Fruit fly (Drosophila melanogaster): ENCODE results near the gene opm.

Gene opm

DNA sequence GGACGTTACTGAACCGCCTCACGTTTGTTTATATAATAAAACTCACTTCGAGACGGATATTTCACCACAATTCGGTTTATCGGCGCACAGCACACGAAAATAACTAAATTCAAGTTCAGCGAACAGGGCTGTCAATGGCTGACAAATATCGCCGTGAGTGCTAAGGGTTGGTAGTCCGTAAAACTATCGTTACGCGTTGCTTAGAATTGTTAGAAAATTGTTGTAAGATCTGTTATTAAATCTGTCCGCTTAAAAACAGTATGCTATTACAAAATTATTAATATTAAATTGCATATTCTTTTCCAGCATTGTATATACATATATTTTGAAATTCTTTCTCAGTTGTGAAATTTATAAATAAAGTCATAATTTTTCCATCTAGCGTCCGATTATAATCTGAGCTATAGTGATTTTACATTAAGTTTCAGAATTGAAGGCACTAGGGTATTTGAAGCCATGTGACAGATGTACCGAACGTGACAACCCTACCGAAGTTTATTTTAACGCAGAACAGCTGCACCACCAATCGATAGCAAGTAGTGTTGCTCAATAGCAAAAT, 18.4 kb upstream of the opm start, which contains the start of gene Cox17 (continued):
- no peak for TF ChIP-seq CG8359 (GFP tag; optimal IDR thresholded peaks at IDR 0.05; ENCODE audit: borderline replicate concordance)
- TF ChIP-seq HHEX (GFP tag; optimal IDR thresholded peaks at IDR 0.05) = peak; percentile 61
- TF ChIP-seq aop (GFP tag; IDR thresholded peaks at IDR 0.05) = no peak
- peak; percentile 41 for TF ChIP-seq CG6654 (GFP tag; optimal IDR thresholded peaks at IDR 0.05)
- no peak for TF ChIP-seq CG6175 (GFP tag; IDR thresholded peaks at IDR 0.05)

DNA sequence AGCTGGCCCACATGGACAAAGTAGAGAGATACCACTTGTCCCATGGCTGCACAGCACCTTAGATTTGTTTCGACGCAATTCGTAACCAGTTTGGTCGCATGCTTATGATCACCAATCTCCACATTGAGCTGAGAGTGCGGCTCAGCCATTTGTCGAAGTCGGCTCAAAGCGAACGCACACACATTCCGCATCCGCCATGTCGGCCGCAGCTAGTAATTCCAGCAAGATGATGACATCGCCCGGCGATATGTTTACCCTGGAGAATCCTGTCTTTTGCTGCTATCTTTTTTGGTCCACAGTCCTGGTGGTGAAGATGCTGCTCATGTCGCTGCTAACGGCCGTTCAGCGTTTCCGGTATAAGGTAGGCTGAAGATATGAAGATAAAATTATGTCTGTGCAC, 16.4 kb upstream of the opm start, which contains the start of gene CG33178:
TSS of gene CG33178 (plus strand) at position 147 of the 400 bp plus-strand sequence.
- TF ChIP-seq Med (GFP tag) (peak; percentile 61), CG12236 (GFP tag; optimal IDR thresholded peaks at IDR 0.05) (no peak), fd3F (GFP tag; optimal IDR thresholded peaks at IDR 0.05) (no peak), ab (GFP tag; optimal IDR thresholded peaks at IDR 0.05) (no peak), usp (GFP tag; optimal IDR thresholded peaks at IDR 0.05) (no peak), wek (GFP tag; optimal IDR thresholded peaks at IDR 0.05) (no peak), Deaf1 (tag; optimal IDR thresholded peaks at IDR 0.05) (peak; percentile 17), ci (GFP tag; IDR thresholded peaks at IDR 0.05) (0 out of 3 replicates have a peak, but pooled peaks have one; percentile 6), disco-r (GFP tag; optimal IDR thresholded peaks at IDR 0.05) (no peak), CG4730 (GFP tag; IDR thresholded peaks at IDR 0.05) (no peak), Atf6 (GFP tag; IDR thresholded peaks at IDR 0.05) (0 out of 2 replicates have a peak, but pooled peaks have one; percentile 20), CG15073 (GFP tag; optimal IDR thresholded peaks at IDR 0.05) (no peak), chinmo (GFP tag; IDR thresholded peaks at IDR 0.05; ENCODE audit: partially characterized antibody) (peak; percentile 80; the same call in 3 of the 4 replicates), bcd (GFP tag; optimal IDR thresholded peaks at IDR 0.05) (no peak), sd (tag; optimal IDR thresholded peaks at IDR 0.05) (peak; percentile 49)

DNA sequence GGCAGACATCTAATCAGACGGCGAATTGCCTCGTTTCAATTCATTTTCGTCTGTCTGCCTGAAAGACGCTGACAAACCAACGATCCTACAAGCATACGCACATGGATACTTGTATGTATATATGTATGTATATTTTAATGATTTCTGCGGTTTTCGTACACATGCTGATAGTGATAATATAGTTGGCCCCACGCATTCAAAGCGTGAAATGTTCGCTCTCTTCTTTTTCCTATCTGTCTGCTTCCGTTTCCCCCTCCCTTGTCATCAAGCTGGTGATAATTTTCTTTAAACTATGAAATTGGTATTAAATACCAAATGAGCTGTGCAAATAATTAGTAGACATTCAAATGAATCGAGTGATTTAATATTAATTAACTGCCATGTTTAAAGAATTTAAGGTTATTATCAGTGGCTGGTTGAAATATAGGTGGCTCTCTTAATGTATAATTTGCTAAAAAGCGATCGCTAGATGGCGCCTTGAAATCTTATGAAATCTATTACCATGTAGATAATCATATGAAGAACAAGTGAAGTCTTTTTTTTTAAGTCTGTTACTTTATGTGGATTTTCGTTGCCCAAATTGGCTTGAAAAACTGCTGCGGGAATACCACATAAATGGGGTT, 14.7 kb upstream of the opm start, which contains the start of gene CG33177:
TSS of gene CG33177 (plus strand) at position 588 of the 623 bp plus-strand sequence.
- TF ChIP-seq CG2199 (GFP tag; IDR thresholded peaks at IDR 0.05) = peak; percentile 83; the same call in 2 of the 3 replicates
- TF ChIP-seq CG10543 (GFP tag; optimal IDR thresholded peaks at IDR 0.05) = peak; percentile 26
- TF ChIP-seq CG15696 (tag; optimal IDR thresholded peaks at IDR 0.05) = peak; percentile 32
- TF ChIP-seq nerfin-2 (GFP tag; IDR thresholded peaks at IDR 0.05; ENCODE audit: partially characterized antibody) = no peak
- TF ChIP-seq Tbp (GFP tag; optimal IDR thresholded peaks at IDR 0.05) = no peak
- TF ChIP-seq CG16815 (GFP tag; optimal IDR thresholded peaks at IDR 0.05) = no peak
- TF ChIP-seq Eip74EF (GFP tag; optimal IDR thresholded peaks at IDR 0.05) = peak in 1 of 2 experiments; percentile 34
- TF ChIP-seq CG1603 (tag; optimal IDR thresholded peaks at IDR 0.05) = peak; percentile 37
- TF ChIP-seq CG6813 (GFP tag; optimal IDR thresholded peaks at IDR 0.05) = no peak
- TF ChIP-seq CHES-1-like (GFP tag; optimal IDR thresholded peaks at IDR 0.05) = no peak
- TF ChIP-seq Drgx (GFP tag; IDR thresholded peaks at IDR 0.05) = no peak
- no peak for TF ChIP-seq E2f1 (GFP tag; IDR thresholded peaks at IDR 0.05)
- peak; percentile 9 for TF ChIP-seq az2 (GFP tag; optimal IDR thresholded peaks at IDR 0.05)
- TF ChIP-seq Hr39 (optimal IDR thresholded peaks at IDR 0.05) = no peak
- TF ChIP-seq CG12942 (GFP tag; optimal IDR thresholded peaks at IDR 0.05) = no peak
- TF ChIP-seq wek (GFP tag; optimal IDR thresholded peaks at IDR 0.05) = no peak
- TF ChIP-seq Ssrp (tag; optimal IDR thresholded peaks at IDR 0.05) = no peak
- no peak for TF ChIP-seq CG9215 (GFP tag; IDR thresholded peaks at IDR 0.05)
- TF ChIP-seq disco-r (GFP tag; optimal IDR thresholded peaks at IDR 0.05) = no peak
- TF ChIP-seq CG17829 (tag; optimal IDR thresholded peaks at IDR 0.05) = peak; percentile 35
- no peak for TF ChIP-seq CG17802 (tag; optimal IDR thresholded peaks at IDR 0.05)
- no peak for TF ChIP-seq CG11560 (tag; IDR thresholded peaks at IDR 0.05)
- TF ChIP-seq nom (GFP tag; optimal IDR thresholded peaks at IDR 0.05) = no peak
- TF ChIP-seq dimm (GFP tag; IDR thresholded peaks at IDR 0.05) = no peak
- no peak for TF ChIP-seq schlank (tag; optimal IDR thresholded peaks at IDR 0.05)
- TF ChIP-seq CG2202 (tag; optimal IDR thresholded peaks at IDR 0.05) = no peak
- TF ChIP-seq cato (GFP tag; optimal IDR thresholded peaks at IDR 0.05; ENCODE audit: borderline replicate concordance) = no peak
- peak; percentile 56 for TF ChIP-seq CG17912 (GFP tag; optimal IDR thresholded peaks at IDR 0.05)
- TF ChIP-seq CG1832 (GFP tag; optimal IDR thresholded peaks at IDR 0.05) = no peak
